Worm (Caenorhabditis elegans) whole organism, L4/young adult: ENCODE measurements around the gene elf-1.
A peak's percentile ranks its signal among the peaks of the same experiment; 100 is the strongest.

Source experiments
- W03F9.2 ChIP-seq: fragments of 150-350 bp; optimal IDR thresholded peaks from 2 replicates; lab custom pipeline; 2014; ENCODE audit warnings: missing biosample characterization, missing genetic modification characterization
- dao-5 ChIP-seq: sonication (generic microtip); optimal IDR thresholded peaks from 2 replicates; lab custom pipeline; 2016; ENCODE audit warnings: missing genotype, missing genetic modification characterization, moderate library complexity, missing compliant biosample characterization
- him-1 ChIP-seq: sonication (generic microtip); optimal IDR thresholded peaks from 2 replicates; lab custom pipeline; 2016; ENCODE audit warnings: missing genotype, missing genetic modification reagents, missing genetic modification characterization, missing compliant biosample characterization

Gene elf-1

DNA sequence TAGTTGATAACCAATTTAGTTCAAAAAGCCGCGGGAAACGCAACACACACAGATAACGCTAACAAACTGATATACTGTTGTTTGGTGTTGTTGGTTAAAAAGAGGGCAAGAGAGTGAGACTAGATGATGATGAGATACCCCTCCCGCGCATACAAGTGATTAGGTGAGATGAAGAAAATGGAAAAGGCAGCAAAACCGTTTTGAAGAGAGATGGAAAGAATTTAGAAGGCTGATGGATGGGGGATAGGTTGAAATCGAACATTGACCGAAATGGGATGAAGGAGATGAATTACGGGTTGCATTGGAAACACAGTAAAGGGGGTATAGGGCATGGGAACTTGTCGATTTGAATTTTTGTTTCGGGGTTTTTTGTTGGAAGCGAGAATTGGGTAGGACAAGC is 59.8 kb downstream of the elf-1 start:
- TF ChIP-seq dao-5 (tag; lab: Kevin White, UChicago) (no peak), W03F9.2 (tag; lab: Kevin White, UChicago) (no peak), him-1 (tag; lab: Kevin White, UChicago) (no peak)

DNA sequence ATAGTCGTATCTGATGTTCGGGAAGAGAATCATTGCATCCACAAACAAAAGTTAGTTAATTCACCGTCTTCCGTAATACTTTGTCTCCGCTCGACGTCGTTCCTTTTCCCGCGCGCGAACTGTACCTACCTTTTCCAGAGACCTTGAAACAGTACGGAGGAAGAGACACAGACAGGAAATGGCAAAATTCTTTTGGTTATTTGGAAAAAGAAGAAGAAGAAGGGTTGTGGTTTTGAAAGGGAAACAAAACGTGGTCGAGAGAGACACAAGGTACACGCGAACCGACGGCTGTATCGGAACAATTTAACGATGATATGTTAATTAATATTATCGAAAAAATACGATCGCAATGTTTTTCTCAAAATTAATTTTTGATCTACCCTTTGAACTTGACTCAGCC is 61.1 kb downstream of the elf-1 start:
- TF ChIP-seq W03F9.2 (tag; lab: Kevin White, UChicago), result no peak
- no peak for TF ChIP-seq dao-5 (tag; lab: Kevin White, UChicago)
- TF ChIP-seq him-1 (tag; lab: Kevin White, UChicago), result no peak

DNA sequence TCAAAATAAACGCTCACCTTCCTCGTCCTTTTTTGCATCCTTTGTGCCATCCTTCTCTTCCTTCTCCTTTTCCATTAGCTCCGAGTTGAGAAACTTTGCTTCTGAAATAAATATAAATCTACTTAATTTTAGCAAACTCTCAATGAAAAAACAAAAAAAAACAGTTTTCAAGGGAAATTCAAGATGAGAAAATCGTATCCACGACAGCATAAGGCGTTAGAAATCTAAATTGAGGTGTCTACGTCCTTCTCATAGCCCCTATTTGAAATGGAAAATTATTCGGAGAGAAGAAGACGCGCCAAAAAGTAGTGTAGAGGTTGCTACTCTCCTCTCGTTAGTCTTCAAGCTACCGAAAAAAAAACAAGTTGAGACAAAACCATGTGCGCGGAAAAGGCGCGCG is 63.4 kb downstream of the elf-1 start, which contains the start of gene pat-12:
TSS of gene pat-12 (minus strand) at position 101 of the 400 bp plus-strand sequence.
- no peak for TF ChIP-seq him-1 (tag; lab: Kevin White, UChicago)
- no peak for TF ChIP-seq dao-5 (tag; lab: Kevin White, UChicago)
- no peak for TF ChIP-seq W03F9.2 (tag; lab: Kevin White, UChicago)

DNA sequence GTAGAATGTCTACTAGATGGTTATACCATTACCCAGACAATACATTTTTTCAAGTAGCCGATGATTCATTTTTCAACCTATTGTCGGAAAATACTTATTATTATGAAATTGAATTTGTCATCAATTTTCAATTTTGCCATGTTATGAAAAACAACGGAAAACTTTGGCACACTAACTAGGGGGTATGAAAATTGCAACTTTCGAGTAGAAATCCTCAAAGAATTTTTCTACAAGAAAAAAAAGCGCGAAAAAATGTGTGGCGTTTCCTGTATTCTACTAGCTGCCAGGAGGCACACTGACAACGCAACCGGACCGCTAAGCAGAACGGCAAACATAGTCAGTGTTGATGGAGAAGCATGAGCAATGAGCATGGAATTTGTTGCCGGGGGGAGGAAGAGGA is 65.4 kb downstream of the elf-1 start:
- TF ChIP-seq W03F9.2 (tag; lab: Kevin White, UChicago), result no peak
- no peak for TF ChIP-seq dao-5 (tag; lab: Kevin White, UChicago)
- TF ChIP-seq him-1 (tag; lab: Kevin White, UChicago), result no peak

DNA sequence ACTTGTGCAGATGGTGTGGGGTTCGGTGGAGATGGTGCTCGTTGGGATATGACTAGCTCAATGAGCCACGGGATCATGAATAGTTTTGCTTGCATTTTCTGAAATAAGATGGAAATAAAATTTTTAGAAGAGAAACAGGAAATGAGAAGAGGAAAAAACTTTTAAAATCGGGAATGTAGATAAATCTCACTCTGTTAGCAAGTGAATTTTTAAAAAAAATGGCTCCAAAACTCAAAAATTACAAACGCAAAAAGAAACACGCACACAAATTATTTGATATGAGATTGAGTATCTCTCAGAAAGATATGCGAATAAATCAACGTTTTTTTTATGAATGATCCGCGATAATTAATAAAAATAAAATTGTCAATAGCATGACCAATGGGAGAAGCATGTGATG is 69.0 kb downstream of the elf-1 start, which contains the start of gene T17H7.7:
TSS of gene T17H7.7 (minus strand) at position 101 of the 400 bp plus-strand sequence.
- no peak for TF ChIP-seq dao-5 (tag; lab: Kevin White, UChicago)
- no peak for TF ChIP-seq him-1 (tag; lab: Kevin White, UChicago)
- TF ChIP-seq W03F9.2 (tag; lab: Kevin White, UChicago), result no peak

DNA sequence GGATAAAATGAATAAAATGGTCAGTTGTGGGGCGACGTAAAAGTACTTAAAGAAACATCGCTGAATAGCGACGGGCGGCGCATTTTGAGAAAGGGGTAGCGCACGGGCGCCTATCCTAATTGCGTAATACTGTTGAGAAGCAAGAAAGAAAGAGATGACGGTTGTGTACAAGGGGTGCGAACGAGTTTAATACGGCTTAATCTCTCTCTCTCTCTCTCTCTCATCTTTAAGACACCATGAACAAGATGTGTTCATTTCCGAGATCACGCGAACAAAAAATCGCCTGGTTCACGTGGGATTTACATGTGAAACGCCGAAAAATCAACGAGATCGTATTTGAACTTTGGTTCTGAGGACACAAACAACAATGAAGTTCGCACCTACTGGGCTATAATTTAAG is 70.7 kb downstream of the elf-1 start:
- TF ChIP-seq W03F9.2 (tag; lab: Kevin White, UChicago) (no peak), him-1 (tag; lab: Kevin White, UChicago) (no peak), dao-5 (tag; lab: Kevin White, UChicago) (no peak)

DNA sequence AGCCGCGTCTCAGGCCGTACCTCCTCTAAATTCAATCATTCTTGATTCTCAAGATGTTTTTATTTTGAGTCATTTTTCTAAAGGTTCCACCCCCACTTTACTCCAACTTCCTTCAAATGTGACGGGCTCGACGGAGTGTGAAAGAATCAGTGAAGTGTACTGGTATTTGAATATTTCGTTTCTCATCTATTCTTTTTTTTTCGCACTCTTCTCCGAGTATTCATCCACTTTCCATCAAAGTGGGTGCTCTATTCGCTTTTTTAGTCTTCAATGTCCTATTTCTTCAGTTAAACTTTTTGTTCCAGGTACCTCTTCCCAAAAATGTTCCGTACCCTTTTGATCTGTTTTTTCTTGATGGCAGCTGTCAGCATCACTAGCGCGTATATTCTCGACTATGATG is 72.5 kb downstream of the elf-1 start, which contains the start of gene nlp-52:
TSS of gene nlp-52 (plus strand) at position 301 of the 400 bp plus-strand sequence.
- no peak for TF ChIP-seq him-1 (tag; lab: Kevin White, UChicago)
- TF ChIP-seq W03F9.2 (tag; lab: Kevin White, UChicago), result no peak
- no peak for TF ChIP-seq dao-5 (tag; lab: Kevin White, UChicago)

DNA sequence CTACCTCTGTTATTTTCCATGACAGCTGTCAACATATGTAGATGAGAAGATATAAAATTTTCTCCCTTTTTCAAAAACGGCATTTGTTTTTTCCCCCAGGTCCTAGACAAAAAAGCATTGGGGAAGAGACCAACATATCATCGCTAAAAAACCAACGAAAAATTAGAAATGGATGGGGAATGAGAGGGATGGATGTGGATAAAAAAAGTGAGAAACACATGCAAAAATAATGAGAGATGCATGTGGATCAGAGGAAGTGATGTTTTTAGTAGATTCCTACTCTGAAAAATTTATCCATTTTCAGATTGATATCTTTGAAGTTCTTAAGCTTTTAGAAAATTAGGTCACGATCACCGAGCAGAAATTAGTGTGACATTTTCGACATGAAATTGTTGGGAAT is 73.5 kb downstream of the elf-1 start:
- TF ChIP-seq dao-5 (tag; lab: Kevin White, UChicago) (no peak), W03F9.2 (tag; lab: Kevin White, UChicago) (no peak), him-1 (tag; lab: Kevin White, UChicago) (no peak)

DNA sequence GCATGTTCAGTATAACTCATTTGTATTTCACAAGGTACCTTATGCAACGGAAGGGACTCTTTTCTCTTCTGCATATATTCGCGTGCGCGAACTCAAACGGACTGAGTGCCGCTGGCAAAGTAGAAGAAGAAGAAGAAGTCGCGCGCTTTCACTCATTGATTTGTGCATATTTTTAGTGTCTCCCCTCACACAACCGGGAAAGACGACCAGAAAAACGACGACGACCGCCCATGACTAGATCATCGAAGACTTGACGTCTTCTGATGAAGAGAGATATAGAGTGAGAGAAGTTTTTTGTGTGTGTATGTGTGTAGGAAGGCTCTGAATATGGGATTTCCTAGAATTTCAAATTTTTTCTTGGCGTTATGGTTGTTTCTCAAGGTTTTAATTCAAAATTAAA is 75.4 kb downstream of the elf-1 start:
- TF ChIP-seq W03F9.2 (tag; lab: Kevin White, UChicago) (no peak), him-1 (tag; lab: Kevin White, UChicago) (peak; percentile 66)

DNA sequence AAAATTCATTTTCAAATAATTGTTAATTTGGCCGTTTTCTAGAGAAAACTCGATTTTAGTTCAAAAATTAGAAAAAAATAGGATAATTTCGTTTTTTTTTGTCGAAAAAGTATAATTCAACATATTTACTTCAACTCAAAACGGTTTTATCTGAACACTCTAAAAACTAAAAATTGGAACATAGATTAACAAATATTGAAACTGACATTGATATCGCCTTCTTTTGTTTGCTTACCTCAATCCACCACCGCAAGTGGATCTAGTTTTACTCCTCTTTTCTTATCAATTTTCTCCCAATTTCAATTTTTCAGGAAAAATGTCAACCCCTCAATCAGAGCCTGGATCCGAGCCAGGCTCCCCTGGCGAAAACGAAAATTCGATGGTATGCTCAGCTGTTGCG is 75.9 kb downstream of the elf-1 start, which contains the start of gene ptl-1:
TSS of gene ptl-1 (plus strand) at position 301 of the 400 bp plus-strand sequence.
- TF ChIP-seq dao-5 (tag; lab: Kevin White, UChicago), result no peak
- TF ChIP-seq him-1 (tag; lab: Kevin White, UChicago), result no peak
- no peak for TF ChIP-seq W03F9.2 (tag; lab: Kevin White, UChicago)
